Worm (Caenorhabditis elegans): ENCODE data around the gene srw-55.

DNA sequence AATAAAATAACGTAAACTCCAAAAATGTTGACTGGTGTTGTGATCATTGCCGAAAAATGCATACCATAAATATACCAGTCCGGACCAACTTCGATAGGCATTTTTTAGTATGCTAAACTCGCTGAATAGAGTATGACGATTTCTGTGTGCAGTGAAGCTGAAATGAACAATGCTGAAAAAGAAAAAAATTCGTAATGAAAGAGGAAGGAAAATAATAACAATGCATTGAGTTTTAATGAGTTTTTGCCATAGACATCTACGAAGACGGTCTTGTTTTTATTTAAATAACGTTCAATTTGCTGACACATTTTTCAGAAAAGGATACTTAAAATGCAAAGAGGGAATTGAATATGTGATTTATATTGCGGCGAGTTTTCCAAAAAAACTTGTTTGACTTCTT lies 27.4 kb upstream of the srw-55 start, which contains the start of gene sri-1:
- TF ChIP-seq tbx-2 (tag; optimal IDR thresholded peaks at IDR 0.05) (no peak), unc-86 (tag; optimal IDR thresholded peaks at IDR 0.05) (no peak), sdc-2 (tag; optimal IDR thresholded peaks at IDR 0.05) (no peak), nhr-11 (tag; optimal IDR thresholded peaks at IDR 0.05) (no peak)
